Fruit fly (Drosophila melanogaster) whole organism, wandering third instar larva: Measurements from ENCODE around the gene CG6688.

Experiments used
- Abd-B ChIP-seq: fragments of >200 bp; optimal IDR thresholded peaks from 2 replicates; lab custom pipeline; 2017; ENCODE audit warnings: missing biosample characterization, missing genetic modification characterization
- Dfd ChIP-seq: fragments of >200 bp; optimal IDR thresholded peaks from 2 replicates; lab custom pipeline; 2017; ENCODE audit warnings: missing biosample characterization, missing genetic modification characterization
- Hr78 ChIP-seq: fragments of >200 bp; optimal IDR thresholded peaks from 2 replicates; lab custom pipeline; 2017; ENCODE audit warnings: missing biosample characterization, missing genetic modification characterization
- Hr83 ChIP-seq: fragments of 200-300 bp; sonication (Bioruptor generic); optimal IDR thresholded peaks from 2 replicates; lab custom pipeline; 2016; ENCODE audit warnings: missing biosample characterization, mild to moderate bottlenecking, missing genetic modification characterization, moderate library complexity; ENCODE audit not compliant: poor library complexity, severe bottlenecking
- h ChIP-seq: fragments of 200-800 bp; sonication (Bioruptor generic); optimal IDR thresholded peaks from 3 replicates; lab custom pipeline; 2016; ENCODE audit warnings: missing biosample characterization, mild to moderate bottlenecking, missing genetic modification characterization
- pan ChIP-seq: fragments of >200 bp; optimal IDR thresholded peaks from 2 replicates; lab custom pipeline; 2017
- psq ChIP-seq: fragments of 200-800 bp; sonication (Bioruptor generic); optimal IDR thresholded peaks from 3 replicates; lab custom pipeline; 2017; ENCODE audit warnings: missing biosample characterization, mild to moderate bottlenecking, missing genetic modification characterization, moderate library complexity
- usp ChIP-seq: fragments of >200 bp; optimal IDR thresholded peaks from 2 replicates; lab custom pipeline; 2017; ENCODE audit warnings: missing biosample characterization, missing genetic modification characterization

- TF ChIP-seq h (GFP tag; lab: Kevin White, UChicago) (no peak), Hr83 (no peak), Hr78 (no peak), Dfd (GFP tag; lab: Kevin White, UChicago) (no peak), Abd-B (no peak), pan (lab: Kevin White, UChicago) (no peak), usp (no peak), psq (GFP tag; lab: Kevin White, UChicago) (no peak)
These were observed 13.5 kb upstream of the CG6688 start for dm6 chr3R:22998623-22999179.
